Fruit fly (Drosophila melanogaster): ENCODE data around the gene eIF2D.

eIF2D gene

dm6 chr3R:29148072-29148471 lies 3.5 kb downstream of the eIF2D start, which contains the start of the genes CG11882 and Pglym78 (continued):
- no peak for TF ChIP-seq usp (GFP tag; optimal IDR thresholded peaks at IDR 0.05)
- peak; percentile 30 for TF ChIP-seq NC2α (GFP tag; optimal IDR thresholded peaks at IDR 0.05)
- peak; percentile 12 for TF ChIP-seq kni (GFP tag; optimal IDR thresholded peaks at IDR 0.05)
- TF ChIP-seq Tbp (GFP tag; optimal IDR thresholded peaks at IDR 0.05), result no peak
- TF ChIP-seq CG8924 (tag; optimal IDR thresholded peaks at IDR 0.05), result peak; percentile 2
- TF ChIP-seq hbn (GFP tag; IDR thresholded peaks at IDR 0.05; ENCODE audit: partially characterized antibody), result peak; percentile 57; the same call in 1 of the 2 replicates
- TF ChIP-seq ci (GFP tag; IDR thresholded peaks at IDR 0.05), result peak; percentile 83
- TF ChIP-seq jigr1 (GFP tag; IDR thresholded peaks at IDR 0.05), result no peak
- peak; percentile 21 for TF ChIP-seq CG34376 (GFP tag; optimal IDR thresholded peaks at IDR 0.05)
- TF ChIP-seq D (optimal IDR thresholded peaks at IDR 0.05), result peak; percentile 77
- no peak for TF ChIP-seq D (GFP tag; optimal IDR thresholded peaks at IDR 0.05)
- TF ChIP-seq danr (GFP tag; IDR thresholded peaks at IDR 0.05), result no peak
- TF ChIP-seq trem (tag; optimal IDR thresholded peaks at IDR 0.05), result peak; percentile 98
- peak; percentile 44 for TF ChIP-seq caup (GFP tag; optimal IDR thresholded peaks at IDR 0.05; ENCODE audit: severe bottlenecking)
- TF ChIP-seq ERR (GFP tag; optimal IDR thresholded peaks at IDR 0.05), result peak; percentile 100
- no peak for TF ChIP-seq sqz (GFP tag; optimal IDR thresholded peaks at IDR 0.05)
- TF ChIP-seq CG11723 (GFP tag; optimal IDR thresholded peaks at IDR 0.05), result no peak
- no peak for TF ChIP-seq CG15479 (GFP tag; optimal IDR thresholded peaks at IDR 0.05)
- no peak for TF ChIP-seq CG11560 (tag; IDR thresholded peaks at IDR 0.05)
- TF ChIP-seq Jarid2 (GFP tag; optimal IDR thresholded peaks at IDR 0.05), result no peak
- no peak for TF ChIP-seq Doc2 (GFP tag; IDR thresholded peaks at IDR 0.05)
- no peak for TF ChIP-seq CG7839 (tag; optimal IDR thresholded peaks at IDR 0.05)
- peak; percentile 67 for TF ChIP-seq grn (GFP tag; optimal IDR thresholded peaks at IDR 0.05)
- no peak for TF ChIP-seq CG7745 (tag; optimal IDR thresholded peaks at IDR 0.05)
- TF ChIP-seq CG2875 (GFP tag; optimal IDR thresholded peaks at IDR 0.05), result no peak
- peak; percentile 65 for TF ChIP-seq pum (GFP tag; optimal IDR thresholded peaks at IDR 0.05)
- TF ChIP-seq CG11093 (GFP tag; IDR thresholded peaks at IDR 0.05), result no peak
- peak; percentile 55 for TF ChIP-seq CG9609 (GFP tag; optimal IDR thresholded peaks at IDR 0.05)
- TF ChIP-seq crc (GFP tag; optimal IDR thresholded peaks at IDR 0.05), result no peak
- TF ChIP-seq Lim3 (GFP tag; IDR thresholded peaks at IDR 0.05), result no peak
- no peak for TF ChIP-seq maf-S (GFP tag; optimal IDR thresholded peaks at IDR 0.05)
- TF ChIP-seq CG14965 (GFP tag; optimal IDR thresholded peaks at IDR 0.05; ENCODE audit: borderline replicate concordance), result no peak
- peak; percentile 28 for TF ChIP-seq emc (GFP tag; optimal IDR thresholded peaks at IDR 0.05)
- TF ChIP-seq gce (GFP tag; IDR thresholded peaks at IDR 0.05), result no peak
- TF ChIP-seq wek (GFP tag; optimal IDR thresholded peaks at IDR 0.05), result no peak
- no peak for TF ChIP-seq run (tag; optimal IDR thresholded peaks at IDR 0.05)
- peak; percentile 43 for TF ChIP-seq Camta (GFP tag; optimal IDR thresholded peaks at IDR 0.05)
- TF ChIP-seq CG5953 (GFP tag; IDR thresholded peaks at IDR 0.05), result no peak
- peak; percentile 15; the same call in 1 of the 3 replicates for TF ChIP-seq so (GFP tag; IDR thresholded peaks at IDR 0.05)
- peak; percentile 43; the same call in 1 of the 3 replicates for TF ChIP-seq HLH4C (GFP tag; IDR thresholded peaks at IDR 0.05; ENCODE audit: partially characterized antibody)
- no peak for TF ChIP-seq Eip74EF (GFP tag; optimal IDR thresholded peaks at IDR 0.05)
- no peak for TF ChIP-seq Usf (GFP tag; optimal IDR thresholded peaks at IDR 0.05)
- TF ChIP-seq dati (GFP tag; IDR thresholded peaks at IDR 0.05), result no peak
- peak; percentile 100 for TF ChIP-seq ftz-f1 (GFP tag; optimal IDR thresholded peaks at IDR 0.05)
- TF ChIP-seq gcm (GFP tag; optimal IDR thresholded peaks at IDR 0.05), result peak; percentile 9
- TF ChIP-seq CG2889 (GFP tag; IDR thresholded peaks at IDR 0.05), result no peak
- TF ChIP-seq pros (GFP tag; optimal IDR thresholded peaks at IDR 0.05), result peak; percentile 3
- TF ChIP-seq Optix (GFP tag; IDR thresholded peaks at IDR 0.05), result no peak
- TF ChIP-seq Hmx (GFP tag; optimal IDR thresholded peaks at IDR 0.05), result no peak
- TF ChIP-seq CG13424 (tag; optimal IDR thresholded peaks at IDR 0.05), result peak; percentile 29
- TF ChIP-seq bab2 (GFP tag; optimal IDR thresholded peaks at IDR 0.05), result peak; percentile 51
- peak; percentile 90 for TF ChIP-seq CG15514 (GFP tag; optimal IDR thresholded peaks at IDR 0.05)

Data from whole organism, embryonic.